Worm (Caenorhabditis elegans): ENCODE measurements around the gene F54D5.5.

- TF ChIP-seq ama-1 (optimal IDR thresholded peaks at IDR 0.05): no peak
- no peak for TF ChIP-seq mef-2 (tag; optimal IDR thresholded peaks at IDR 0.05)
- no peak for TF ChIP-seq aly-2 (tag; optimal IDR thresholded peaks at IDR 0.05)
- no peak for TF ChIP-seq swsn-7 (tag; optimal IDR thresholded peaks at IDR 0.05)
- no peak for TF ChIP-seq egl-27 (tag; optimal IDR thresholded peaks at IDR 0.05)
- TF ChIP-seq fkh-10 (GFP tag; optimal IDR thresholded peaks at IDR 0.05): no peak
- no peak for TF ChIP-seq elt-3 (tag; optimal IDR thresholded peaks at IDR 0.05)
- no peak for TF ChIP-seq unc-86 (tag; optimal IDR thresholded peaks at IDR 0.05)
- TF ChIP-seq ceh-8 (GFP tag; optimal IDR thresholded peaks at IDR 0.05): no peak
- no peak for TF ChIP-seq lsy-2 (tag; optimal IDR thresholded peaks at IDR 0.05)
- TF ChIP-seq ztf-11 (tag; optimal IDR thresholded peaks at IDR 0.05): no peak
- no peak for TF ChIP-seq sup-37 (GFP tag; optimal IDR thresholded peaks at IDR 0.05)
Measured at ce11 chrII:11538741-11539140, 28.1 kb downstream of the F54D5.5 start, which contains the start of gene Y62F5A.9.

Measured in whole organism, L1 larva.